Worm (Caenorhabditis elegans) whole organism, L1 larva: ENCODE data around the gene F53F8.5.

Experiments used
- C16A3.4 ChIP-seq: fragments of 150-350 bp; optimal IDR thresholded peaks from 2 replicates; lab custom pipeline; 2014; ENCODE audit warnings: missing biosample characterization, missing genetic modification characterization
- C34B4.2 ChIP-seq: sonication (generic microtip); optimal IDR thresholded peaks from 2 replicates; lab custom pipeline; 2017; ENCODE audit warnings: mild to moderate bottlenecking, missing genetic modification characterization, missing compliant biosample characterization
- F16B12.6 ChIP-seq: fragments of 150-350 bp; optimal IDR thresholded peaks from 2 replicates; lab custom pipeline; 2014; ENCODE audit warnings: missing biosample characterization, missing genetic modification characterization
- aha-1 ChIP-seq: fragments of 150-350 bp; optimal IDR thresholded peaks from 2 replicates; lab custom pipeline; 2014; ENCODE audit warnings: missing biosample characterization, missing genetic modification characterization
- alr-1 ChIP-seq: fragments of 200-800 bp; sonication (Bioruptor generic); optimal IDR thresholded peaks from 2 replicates; lab custom pipeline; 2018; ENCODE audit warnings: borderline replicate concordance, mild to moderate bottlenecking, missing genetic modification characterization, missing compliant biosample characterization
- ama-1 ChIP-seq: fragments of 150-350 bp; optimal IDR thresholded peaks from 2 replicates; lab custom pipeline; 2014
- blmp-1 ChIP-seq: fragments of 150-350 bp; optimal IDR thresholded peaks from 2 replicates; lab custom pipeline; 2014; ENCODE audit warnings: missing biosample characterization, missing genetic modification characterization
- ceh-63 ChIP-seq: fragments of 200-800 bp; sonication (Bioruptor generic); optimal IDR thresholded peaks from 2 replicates; lab custom pipeline; 2018; ENCODE audit warnings: mild to moderate bottlenecking, missing genetic modification characterization, missing compliant biosample characterization
- ceh-8 ChIP-seq: fragments of 200-800 bp; sonication (Bioruptor generic); optimal IDR thresholded peaks from 2 replicates; lab custom pipeline; 2018; ENCODE audit warnings: mild to moderate bottlenecking, missing genetic modification characterization, moderate library complexity, missing compliant biosample characterization
- ceh-88 ChIP-seq: fragments of 200-800 bp; sonication (Bioruptor generic); IDR thresholded peaks from 2 replicates; pipeline ENCODE4 v1.3.6; 2022; ENCODE audit warnings: missing genetic modification characterization, missing compliant biosample characterization
- ceh-90 ChIP-seq: sonication (generic microtip); optimal IDR thresholded peaks from 2 replicates; lab custom pipeline; 2016; ENCODE audit warnings: missing genetic modification characterization, missing compliant biosample characterization
- ces-1 ChIP-seq: fragments of 150-350 bp; optimal IDR thresholded peaks from 2 replicates; lab custom pipeline; 2014; ENCODE audit warnings: missing biosample characterization, missing genetic modification reagents, missing genetic modification characterization
- dpl-1 ChIP-seq, 3 experiments: fragments of 150-350 bp in 2 of 3; sonication (generic microtip) in 1 of 3; optimal IDR thresholded peaks; 2 replicates each; lab custom pipeline; 2014 to 2017; ENCODE audit warnings: missing biosample characterization in 3 of 3, missing genetic modification characterization in 3 of 3, missing genetic modification reagents in 3 of 3
- egl-13 ChIP-seq: sonication (generic microtip); optimal IDR thresholded peaks from 2 replicates; lab custom pipeline; 2016; ENCODE audit warnings: missing genotype, missing genetic modification reagents, missing genetic modification characterization, missing compliant biosample characterization
- elt-2 ChIP-seq: sonication (generic microtip); optimal IDR thresholded peaks from 2 replicates; lab custom pipeline; 2016; ENCODE audit warnings: missing genetic modification characterization, mild to moderate bottlenecking, inconsistent platforms, missing compliant biosample characterization, missing genetic modification reagents
- elt-3 ChIP-seq, 6 experiments: fragments of 150-350 bp in 1 of 6; sonication (generic microtip); optimal IDR thresholded peaks; 2 replicates each; lab custom pipeline; 2017 to 2018; ENCODE audit warnings: missing biosample characterization in 6 of 6, missing genetic modification characterization in 6 of 6, inconsistent platforms in 1 of 6
- ets-5 ChIP-seq: fragments of 200-800 bp; sonication (Bioruptor generic); IDR thresholded peaks from 2 replicates; pipeline ENCODE4 v1.3.6; 2022; ENCODE audit warnings: missing genetic modification characterization, missing compliant biosample characterization
- fkh-10 ChIP-seq: sonication (generic microtip); optimal IDR thresholded peaks from 2 replicates; lab custom pipeline; 2017; ENCODE audit warnings: missing biosample characterization, missing genetic modification reagents, missing genetic modification characterization
- fkh-8 ChIP-seq: sonication (generic microtip); optimal IDR thresholded peaks from 2 replicates; lab custom pipeline; 2016; ENCODE audit warnings: mild to moderate bottlenecking, missing genetic modification characterization, missing compliant biosample characterization
- grh-1 ChIP-seq: fragments of 200-800 bp; sonication (Bioruptor generic); IDR thresholded peaks from 2 replicates; pipeline ENCODE4 v1.3.6; 2022; ENCODE audit warnings: missing genetic modification reagents, missing genetic modification characterization, missing compliant biosample characterization
- hpl-2 ChIP-seq: fragments of 150-350 bp; optimal IDR thresholded peaks from 2 replicates; lab custom pipeline; 2014; ENCODE audit warnings: missing biosample characterization, missing genetic modification reagents, missing genetic modification characterization
- isw-1 ChIP-seq: fragments of 200-800 bp; sonication (Bioruptor generic); IDR thresholded peaks from 2 replicates; pipeline ENCODE4 v1.3.6; 2022; ENCODE audit warnings: missing genetic modification characterization, missing compliant biosample characterization
- lin-14 ChIP-seq: fragments of 200-800 bp; sonication (Bioruptor generic); optimal IDR thresholded peaks from 2 replicates; lab custom pipeline; 2018; ENCODE audit warnings: mild to moderate bottlenecking, missing genetic modification characterization, moderate library complexity, missing compliant biosample characterization
- lin-15B ChIP-seq: fragments of 150-350 bp; sonication (generic microtip); optimal IDR thresholded peaks from 3 replicates; lab custom pipeline; 2014; ENCODE audit warnings: missing biosample characterization, missing genetic modification characterization
- lin-35 ChIP-seq, 2 experiments: fragments of 150-350 bp; optimal IDR thresholded peaks; 2 replicates each; lab custom pipeline; 2014; ENCODE audit warnings: missing biosample characterization in 2 of 2, missing genetic modification characterization in 2 of 2, missing genetic modification reagents in 2 of 2
- mdl-1 ChIP-seq, 2 experiments: fragments of 150-350 bp; optimal IDR thresholded peaks; 2 replicates each; lab custom pipeline; 2014 to 2017; ENCODE audit warnings: missing biosample characterization in 2 of 2, missing genetic modification characterization in 2 of 2, inconsistent platforms in 1 of 2
- mef-2 ChIP-seq: fragments of 150-350 bp; optimal IDR thresholded peaks from 2 replicates; lab custom pipeline; 2014; ENCODE audit warnings: missing biosample characterization, missing genetic modification characterization
- mep-1 ChIP-seq: fragments of 150-350 bp; optimal IDR thresholded peaks from 2 replicates; lab custom pipeline; 2014; ENCODE audit warnings: missing biosample characterization, missing genetic modification characterization
- nhr-11 ChIP-seq: fragments of 150-350 bp; optimal IDR thresholded peaks from 2 replicates; lab custom pipeline; 2014; ENCODE audit warnings: missing biosample characterization, missing genetic modification characterization
- nhr-12 ChIP-seq: sonication (generic microtip); optimal IDR thresholded peaks from 2 replicates; lab custom pipeline; 2017; ENCODE audit warnings: missing biosample characterization, missing genetic modification characterization
- nhr-19 ChIP-seq: fragments of 200-800 bp; sonication (Bioruptor generic); conservative IDR thresholded peaks from 2 replicates; pipeline ENCODE4 v1.3.6; 2022; ENCODE audit warnings: missing genetic modification characterization, missing compliant biosample characterization
- nhr-20 ChIP-seq: sonication (generic microtip); optimal IDR thresholded peaks from 2 replicates; lab custom pipeline; 2016; ENCODE audit warnings: mild to moderate bottlenecking, missing genetic modification characterization, missing compliant biosample characterization
- nhr-237 ChIP-seq: fragments of 150-350 bp; optimal IDR thresholded peaks from 2 replicates; lab custom pipeline; 2014; ENCODE audit warnings: missing biosample characterization, missing genetic modification characterization
- nhr-76 ChIP-seq: sonication (generic microtip); optimal IDR thresholded peaks from 2 replicates; lab custom pipeline; 2017; ENCODE audit warnings: missing biosample characterization, missing genetic modification characterization
- nhr-84 ChIP-seq: sonication (generic microtip); optimal IDR thresholded peaks from 2 replicates; lab custom pipeline; 2017; ENCODE audit warnings: missing biosample characterization, missing genetic modification characterization
- nhr-85 ChIP-seq: sonication (generic microtip); peaks from one replicate; lab custom pipeline; 2016; ENCODE audit warnings: missing genetic modification characterization, inconsistent platforms, missing compliant biosample characterization
- nhr-90 ChIP-seq: sonication (generic microtip); optimal IDR thresholded peaks from 2 replicates; lab custom pipeline; 2016; ENCODE audit warnings: mild to moderate bottlenecking, missing genetic modification characterization, missing compliant biosample characterization; ENCODE audit not compliant: poor library complexity
- pax-3 ChIP-seq: fragments of 200-800 bp; sonication (Bioruptor generic); optimal IDR thresholded peaks from 2 replicates; lab custom pipeline; 2018; ENCODE audit warnings: mild to moderate bottlenecking, missing genetic modification characterization, moderate library complexity, missing compliant biosample characterization
- pqm-1 ChIP-seq: sonication (generic microtip); optimal IDR thresholded peaks from 3 replicates; lab custom pipeline; 2017; ENCODE audit warnings: missing biosample characterization, missing genetic modification characterization
- rnt-1 ChIP-seq: sonication (generic microtip); optimal IDR thresholded peaks from 2 replicates; lab custom pipeline; 2016; ENCODE audit warnings: mild to moderate bottlenecking, missing genetic modification characterization, moderate library complexity, missing compliant biosample characterization
- skn-1 ChIP-seq: fragments of 150-350 bp; optimal IDR thresholded peaks from 2 replicates; lab custom pipeline; 2014; ENCODE audit warnings: missing biosample characterization, missing genetic modification characterization
- sox-4 ChIP-seq: sonication (generic microtip); optimal IDR thresholded peaks from 2 replicates; lab custom pipeline; 2016; ENCODE audit warnings: missing genetic modification characterization, missing compliant biosample characterization
- sptf-1 ChIP-seq: fragments of 150-350 bp; optimal IDR thresholded peaks from 2 replicates; lab custom pipeline; 2014; ENCODE audit warnings: missing biosample characterization, missing genetic modification characterization
- sup-37 ChIP-seq: fragments of 200-800 bp; sonication (Bioruptor generic); optimal IDR thresholded peaks from 2 replicates; lab custom pipeline; 2018; ENCODE audit warnings: mild to moderate bottlenecking, missing genetic modification characterization, missing compliant biosample characterization
- swsn-7 ChIP-seq: sonication (generic microtip); optimal IDR thresholded peaks from 2 replicates; lab custom pipeline; 2016; ENCODE audit warnings: missing genetic modification characterization, missing compliant biosample characterization
- tbx-2 ChIP-seq: sonication (generic microtip); optimal IDR thresholded peaks from 2 replicates; lab custom pipeline; 2016; ENCODE audit warnings: missing genetic modification characterization, missing compliant biosample characterization
- tlp-1 ChIP-seq: fragments of 150-350 bp; optimal IDR thresholded peaks from 2 replicates; lab custom pipeline; 2014; ENCODE audit warnings: missing biosample characterization, missing genetic modification characterization
- unc-130 ChIP-seq: fragments of 150-350 bp; optimal IDR thresholded peaks from 2 replicates; lab custom pipeline; 2017; ENCODE audit warnings: missing biosample characterization, missing genetic modification characterization, inconsistent platforms
- unc-30 ChIP-seq: sonication (generic microtip); optimal IDR thresholded peaks from 2 replicates; lab custom pipeline; 2017; ENCODE audit warnings: missing biosample characterization, missing genetic modification characterization
- unc-98 ChIP-seq: fragments of 200-800 bp; sonication (Bioruptor generic); IDR thresholded peaks from 2 replicates; pipeline ENCODE4 v1.3.6; 2022; ENCODE audit warnings: missing genetic modification characterization, missing compliant biosample characterization
- vab-15 ChIP-seq: sonication (generic microtip); optimal IDR thresholded peaks from 2 replicates; lab custom pipeline; 2017; ENCODE audit warnings: missing genotype, mild to moderate bottlenecking, missing genetic modification characterization, missing compliant biosample characterization
- xbp-1 ChIP-seq: sonication (generic microtip); optimal IDR thresholded peaks from 2 replicates; lab custom pipeline; 2016; ENCODE audit warnings: missing genetic modification characterization, missing compliant biosample characterization
- zag-1 ChIP-seq: fragments of 150-350 bp; optimal IDR thresholded peaks from 2 replicates; lab custom pipeline; 2014; ENCODE audit warnings: missing biosample characterization, missing genetic modification characterization
- zip-4 ChIP-seq: fragments of 200-800 bp; sonication (Bioruptor generic); optimal IDR thresholded peaks from 2 replicates; lab custom pipeline; 2018; ENCODE audit warnings: mild to moderate bottlenecking, missing genetic modification characterization, moderate library complexity, missing compliant biosample characterization
- ztf-4 ChIP-seq: fragments of 150-350 bp; optimal IDR thresholded peaks from 2 replicates; lab custom pipeline; 2014; ENCODE audit warnings: missing biosample characterization, missing genetic modification characterization

The F53F8.5 gene

DNA sequence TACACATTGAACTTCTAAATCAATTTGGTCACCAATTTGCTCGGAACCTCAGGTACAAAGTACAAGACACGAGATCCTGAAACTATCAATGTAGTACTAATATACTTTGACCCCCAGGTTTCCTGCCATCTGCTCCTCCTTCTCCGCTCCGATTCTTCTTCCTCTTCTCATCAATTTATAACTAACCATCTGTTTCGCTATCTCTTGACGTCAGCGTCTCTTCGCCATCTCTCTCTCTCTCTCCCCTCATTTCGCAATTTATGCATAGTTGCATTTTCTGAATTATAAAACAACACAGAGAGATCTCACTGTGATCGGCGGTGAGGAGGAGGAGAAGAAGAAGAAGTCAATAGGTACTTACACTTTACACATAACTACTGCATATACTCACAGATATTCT is 7.9 kb upstream of the F53F8.5 start (continued):
- peak; percentile 53 for TF ChIP-seq nhr-19 (GFP tag; lab: Robert Waterston, UW)
- no peak for TF ChIP-seq vab-15 (tag; lab: Kevin White, UChicago)
- no peak for TF ChIP-seq C34B4.2 (tag; lab: Kevin White, UChicago)
- peak; percentile 34 for TF ChIP-seq tbx-2
- no peak for TF ChIP-seq pqm-1 (tag; lab: Kevin White, UChicago)
- peak; percentile 54 for TF ChIP-seq swsn-7 (tag; lab: Kevin White, UChicago)
- no peak for TF ChIP-seq sox-4
- TF ChIP-seq ets-5 (GFP tag; lab: Robert Waterston, UW) = no peak
- peak; percentile 30 for TF ChIP-seq nhr-20 (tag; lab: Kevin White, UChicago)
- TF ChIP-seq isw-1 (GFP tag; lab: Robert Waterston, UW) = no peak
- no peak for TF ChIP-seq elt-2 (tag; lab: Kevin White, UChicago)
- TF ChIP-seq unc-30 = no peak
- TF ChIP-seq sup-37 = no peak
- TF ChIP-seq ceh-88 (GFP tag; lab: Robert Waterston, UW) = no peak
- TF ChIP-seq hpl-2 (GFP tag; lab: Kevin White, UChicago) = no peak
- TF ChIP-seq xbp-1 (tag; lab: Kevin White, UChicago) = peak; percentile 20
- no peak for TF ChIP-seq sptf-1 (tag; lab: Kevin White, UChicago)
- peak; percentile 1 for TF ChIP-seq blmp-1
- no peak for TF ChIP-seq ceh-63
- peak; percentile 58 for TF ChIP-seq mep-1 (tag; lab: Kevin White, UChicago)
- no peak for TF ChIP-seq ceh-8
- TF ChIP-seq rnt-1 (tag; lab: Kevin White, UChicago) = peak; percentile 66
- TF ChIP-seq C16A3.4 (tag; lab: Kevin White, UChicago) = peak; percentile 40
- TF ChIP-seq ceh-90 (tag; lab: Kevin White, UChicago) = no peak
- no peak for TF ChIP-seq unc-98 (GFP tag; lab: Robert Waterston, UW)
- peak; percentile 23 for TF ChIP-seq ama-1
- TF ChIP-seq dpl-1 (GFP tag; optimal IDR thresholded peaks at IDR 0.05; lab: Kevin White, UChicago) = peak in 2 of 3 experiments; percentile 2 to 4
- peak; percentile 24 for TF ChIP-seq nhr-85
- TF ChIP-seq fkh-10 = no peak
- TF ChIP-seq aha-1 (tag; lab: Kevin White, UChicago) = no peak
- no peak for TF ChIP-seq nhr-237 (tag; lab: Kevin White, UChicago)
- TF ChIP-seq unc-130 = peak; percentile 53
- peak; percentile 31 for TF ChIP-seq mef-2 (tag; lab: Kevin White, UChicago)
- peak in 1 of 2 experiments; percentile 20 for TF ChIP-seq lin-35 (GFP tag; optimal IDR thresholded peaks at IDR 0.05; lab: Kevin White, UChicago)
- no peak for TF ChIP-seq ces-1 (GFP tag; lab: Kevin White, UChicago)
- TF ChIP-seq elt-3 (tag; optimal IDR thresholded peaks at IDR 0.05; lab: Kevin White, UChicago) = no peak
- no peak for TF ChIP-seq nhr-76 (tag; lab: Kevin White, UChicago)
- no peak for TF ChIP-seq pax-3 (tag; lab: Kevin White, UChicago)
- peak; percentile 74 for TF ChIP-seq ztf-4 (tag; lab: Kevin White, UChicago)
- TF ChIP-seq tlp-1 (tag; lab: Kevin White, UChicago) = no peak
- TF ChIP-seq alr-1 (tag; lab: Kevin White, UChicago) = no peak
- no peak for TF ChIP-seq nhr-90 (tag; lab: Kevin White, UChicago)
- TF ChIP-seq zip-4 (GFP tag; lab: Kevin White, UChicago) = peak; percentile 59
- TF ChIP-seq F16B12.6 (tag; lab: Kevin White, UChicago) = no peak
- no peak for TF ChIP-seq nhr-12 (tag; lab: Kevin White, UChicago)
- TF ChIP-seq nhr-84 = no peak
- peak; percentile 44 for TF ChIP-seq skn-1
- TF ChIP-seq nhr-11 (tag; lab: Kevin White, UChicago) = no peak
- TF ChIP-seq grh-1 (GFP tag; lab: Robert Waterston, UW) = no peak
- no peak for TF ChIP-seq zag-1 (tag; lab: Kevin White, UChicago)
- TF ChIP-seq lin-14 (GFP tag; lab: Kevin White, UChicago) = peak; percentile 72
- TF ChIP-seq egl-13 (tag; lab: Kevin White, UChicago) = peak; percentile 18
- no peak for TF ChIP-seq lin-15B
- peak in 1 of 2 experiments; percentile 49 for TF ChIP-seq mdl-1 (tag; optimal IDR thresholded peaks at IDR 0.05; lab: Kevin White, UChicago)
- TF ChIP-seq fkh-8 (tag; lab: Kevin White, UChicago) = no peak
